Worm (Caenorhabditis elegans): ENCODE data around the gene tag-314.

DNA sequence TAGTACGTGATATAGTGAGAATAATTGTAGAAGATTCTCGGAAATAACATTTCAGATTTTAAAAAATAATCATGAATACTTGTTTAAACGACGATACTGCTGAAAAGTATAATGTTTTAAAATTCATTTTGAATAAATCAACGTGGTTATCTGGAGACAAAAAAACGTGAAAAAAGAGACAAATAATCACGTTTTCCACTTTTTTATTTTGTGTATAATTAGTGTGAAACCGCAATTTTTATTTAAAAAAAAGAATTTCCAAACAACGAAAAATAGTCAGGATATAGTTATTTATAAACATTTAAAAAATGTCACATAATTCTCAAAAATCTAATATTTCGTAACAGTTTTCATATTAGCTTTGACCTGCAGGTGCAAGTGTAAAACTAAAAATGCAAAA is 22.2 kb downstream of the tag-314 start, which contains the start of gene F15H10.7:
- no peak for TF ChIP-seq nhr-237 (tag; optimal IDR thresholded peaks at IDR 0.05)
- no peak for TF ChIP-seq mab-5 (tag; optimal IDR thresholded peaks at IDR 0.05)
- TF ChIP-seq unc-62 (GFP tag; optimal IDR thresholded peaks at IDR 0.05), result no peak
- TF ChIP-seq unc-39 (tag; optimal IDR thresholded peaks at IDR 0.05), result no peak
- no peak for TF ChIP-seq nhr-6 (tag; optimal IDR thresholded peaks at IDR 0.05)
- no peak for TF ChIP-seq ztf-11 (tag; optimal IDR thresholded peaks at IDR 0.05)
- no peak for TF ChIP-seq egl-27 (tag; optimal IDR thresholded peaks at IDR 0.05)
- no peak for TF ChIP-seq ztf-4 (tag; optimal IDR thresholded peaks at IDR 0.05)
- no peak for TF ChIP-seq nhr-77 (tag; optimal IDR thresholded peaks at IDR 0.05)
- TF ChIP-seq elt-1 (tag; optimal IDR thresholded peaks at IDR 0.05), result no peak
- TF ChIP-seq sma-9 (GFP tag; optimal IDR thresholded peaks at IDR 0.05), result no peak
- TF ChIP-seq sma-9 (tag; optimal IDR thresholded peaks at IDR 0.05), result no peak
- no peak for TF ChIP-seq F13H6.1 (tag; optimal IDR thresholded peaks at IDR 0.05)
- TF ChIP-seq ama-1 (optimal IDR thresholded peaks at IDR 0.05), result no peak
